Fruit fly (Drosophila melanogaster): ENCODE measurements around the gene CG13685.

Gene CG13685

dm6 chr3L:7726285-7726684 lies 20.9 kb upstream of the CG13685 start, which contains the start of gene CG7457 (continued):
- TF ChIP-seq CG10209 (GFP tag; optimal IDR thresholded peaks at IDR 0.05) (no peak), CoRest (tag; optimal IDR thresholded peaks at IDR 0.05) (peak; percentile 51), CG17328 (GFP tag; IDR thresholded peaks at IDR 0.05) (0 out of 2 replicates have a peak, but pooled peaks have one; percentile 14), CG4820 (GFP tag; optimal IDR thresholded peaks at IDR 0.05) (no peak), trem (tag; optimal IDR thresholded peaks at IDR 0.05) (peak; percentile 30), NfI (GFP tag; optimal IDR thresholded peaks at IDR 0.05) (peak; percentile 12), gfzf (GFP tag; optimal IDR thresholded peaks at IDR 0.05) (peak; percentile 50), Ets97D (GFP tag; optimal IDR thresholded peaks at IDR 0.05) (peak; percentile 47), slbo (GFP tag; IDR thresholded peaks at IDR 0.05) (peak; percentile 18; the same call in 1 of the 2 replicates), ato (GFP tag; IDR thresholded peaks at IDR 0.05; ENCODE audit: partially characterized antibody) (peak; percentile 90), CG12659 (GFP tag; optimal IDR thresholded peaks at IDR 0.05) (peak; percentile 20), gsb (GFP tag; IDR thresholded peaks at IDR 0.05) (no peak), CG9876 (GFP tag; optimal IDR thresholded peaks at IDR 0.05) (no peak)

dm6 chr3L:7726690-7727089 lies 20.5 kb upstream of the CG13685 start:
- TF ChIP-seq CG13894 (tag; optimal IDR thresholded peaks at IDR 0.05) (peak; percentile 93), ftz-f1 (GFP tag; optimal IDR thresholded peaks at IDR 0.05) (no peak), CG4707 (GFP tag; optimal IDR thresholded peaks at IDR 0.05) (no peak)

DNA sequence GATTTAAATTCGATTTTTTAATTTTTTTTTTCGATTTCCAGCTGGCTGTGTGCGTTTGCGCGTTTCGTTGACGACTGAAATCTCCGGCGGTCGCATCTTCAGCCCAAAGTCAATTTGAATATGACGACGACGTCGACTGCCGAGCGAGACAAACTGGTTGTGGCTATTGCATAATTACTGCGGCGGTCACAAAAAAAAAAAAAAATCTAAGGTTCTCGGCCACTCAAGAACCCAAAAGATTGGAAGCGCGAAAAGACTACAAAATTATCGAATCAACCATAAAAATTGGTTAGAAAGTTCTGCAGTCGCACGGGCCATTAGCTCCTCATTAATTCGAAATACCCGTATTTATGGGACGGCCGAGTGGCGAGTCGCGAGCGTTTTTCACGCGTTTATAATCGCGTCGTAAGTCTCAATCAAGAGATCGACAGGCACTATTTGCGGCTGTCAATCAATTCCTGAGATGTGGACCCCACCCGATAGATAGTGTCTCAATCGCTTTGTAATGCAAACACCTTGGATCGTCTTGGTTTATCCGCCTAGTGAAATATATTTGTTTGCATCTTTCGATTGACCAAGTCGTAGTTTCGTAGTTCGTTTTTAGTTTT lies 14.9 kb upstream of the CG13685 start, which contains the start of gene CG8492:
Gene CG8492, minus strand, starts transcription at position 51 of the 608 bp plus-strand sequence.
- TF ChIP-seq CG18476 (GFP tag; optimal IDR thresholded peaks at IDR 0.05) (no peak), CG9215 (GFP tag; IDR thresholded peaks at IDR 0.05) (no peak), chinmo (GFP tag; IDR thresholded peaks at IDR 0.05; ENCODE audit: partially characterized antibody) (peak; percentile 63; the same call in 2 of the 4 replicates), vvl (GFP tag; IDR thresholded peaks at IDR 0.05) (peak; percentile 53; the same call in 1 of the 2 replicates), sqz (GFP tag; optimal IDR thresholded peaks at IDR 0.05) (peak; percentile 43), CG8359 (GFP tag; optimal IDR thresholded peaks at IDR 0.05; ENCODE audit: borderline replicate concordance) (peak; percentile 98)

DNA sequence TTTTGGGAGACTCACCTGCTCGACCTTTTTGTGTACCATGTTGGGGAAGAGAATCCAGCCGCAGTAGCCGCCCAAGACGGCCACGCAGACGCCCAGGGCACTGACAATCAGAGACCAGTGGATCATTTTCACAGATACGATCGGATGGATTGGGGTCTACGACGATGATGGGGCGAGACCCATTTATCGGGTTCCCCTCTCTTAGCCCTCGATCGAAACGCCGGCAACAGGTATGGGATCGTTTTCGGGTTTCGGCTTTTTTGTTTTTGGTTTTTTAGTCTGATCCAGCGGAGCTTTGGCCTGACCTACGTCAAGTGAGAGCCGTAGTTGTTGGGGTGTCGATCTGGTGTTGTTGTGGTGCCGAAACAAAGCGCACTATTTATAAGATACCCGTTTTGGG lies 5.2 kb upstream of the CG13685 start:
- peak; percentile 9 for TF ChIP-seq sqz (GFP tag; optimal IDR thresholded peaks at IDR 0.05)
- peak; percentile 84 for TF ChIP-seq grn (GFP tag; optimal IDR thresholded peaks at IDR 0.05)
- no peak for TF ChIP-seq PHDP (tag; optimal IDR thresholded peaks at IDR 0.05)
- TF ChIP-seq CTCF (GFP tag; optimal IDR thresholded peaks at IDR 0.05), result no peak
- peak; percentile 64 for TF ChIP-seq CG12769 (tag; optimal IDR thresholded peaks at IDR 0.05)
- TF ChIP-seq CG4360 (GFP tag; IDR thresholded peaks at IDR 0.05), result no peak
- no peak for TF ChIP-seq CG4617 (GFP tag; optimal IDR thresholded peaks at IDR 0.05; ENCODE audit: borderline replicate concordance)
- no peak for TF ChIP-seq insv (GFP tag; optimal IDR thresholded peaks at IDR 0.05)
- no peak for TF ChIP-seq wdn (GFP tag; IDR thresholded peaks at IDR 0.05)
- no peak for TF ChIP-seq crol (GFP tag; IDR thresholded peaks at IDR 0.05)
- TF ChIP-seq abd-A (tag; optimal IDR thresholded peaks at IDR 0.05), result peak; percentile 4
- peak; percentile 37 for TF ChIP-seq sd (tag; optimal IDR thresholded peaks at IDR 0.05)
- TF ChIP-seq fd64A (GFP tag; optimal IDR thresholded peaks at IDR 0.05), result no peak
- 0 out of 4 replicates have a peak, but pooled peaks have one; percentile 54 for TF ChIP-seq chinmo (GFP tag; IDR thresholded peaks at IDR 0.05; ENCODE audit: partially characterized antibody)
- TF ChIP-seq sug (tag; optimal IDR thresholded peaks at IDR 0.05), result no peak
- TF ChIP-seq CG18011 (GFP tag; optimal IDR thresholded peaks at IDR 0.05), result no peak
- no peak for TF ChIP-seq CG18619 (GFP tag; optimal IDR thresholded peaks at IDR 0.05)
- TF ChIP-seq CG14965 (GFP tag; optimal IDR thresholded peaks at IDR 0.05; ENCODE audit: borderline replicate concordance), result no peak
- TF ChIP-seq Vsx1 (GFP tag; optimal IDR thresholded peaks at IDR 0.05), result no peak
- TF ChIP-seq CG11695 (GFP tag; IDR thresholded peaks at IDR 0.05), result 0 out of 3 replicates have a peak, but pooled peaks have one; percentile 13
- TF ChIP-seq Fer2 (tag; optimal IDR thresholded peaks at IDR 0.05), result no peak
- no peak for TF ChIP-seq ERR (GFP tag; optimal IDR thresholded peaks at IDR 0.05)
- TF ChIP-seq exex (tag; optimal IDR thresholded peaks at IDR 0.05), result no peak
- TF ChIP-seq grau (tag; optimal IDR thresholded peaks at IDR 0.05), result no peak
- TF ChIP-seq vnd (GFP tag; IDR thresholded peaks at IDR 0.05; ENCODE audit: partially characterized antibody), result no peak
